Worm (Caenorhabditis elegans): ENCODE data around the gene F45D11.5.

The F45D11.5 gene

ce11 chrII:1049849-1050248 lies 48.3 kb downstream of the F45D11.5 start, which contains the start of gene fbxb-40:
Gene fbxb-40 (minus strand): TSS chrII:1049949.
- no peak for TF ChIP-seq lin-32 (GFP tag; optimal IDR thresholded peaks at IDR 0.05)
- TF ChIP-seq drap-1 (GFP tag; optimal IDR thresholded peaks at IDR 0.05), result no peak
- TF ChIP-seq unc-62 (GFP tag; optimal IDR thresholded peaks at IDR 0.05), result no peak
- no peak for TF ChIP-seq nhr-237 (tag; optimal IDR thresholded peaks at IDR 0.05)
- TF ChIP-seq sptf-1 (tag; optimal IDR thresholded peaks at IDR 0.05), result no peak
- TF ChIP-seq flh-1 (GFP tag; optimal IDR thresholded peaks at IDR 0.05), result no peak
- TF ChIP-seq tbx-8 (GFP tag; optimal IDR thresholded peaks at IDR 0.05), result no peak
- no peak for TF ChIP-seq lsy-2 (tag; optimal IDR thresholded peaks at IDR 0.05)
- TF ChIP-seq nhr-28 (tag; optimal IDR thresholded peaks at IDR 0.05), result no peak
- TF ChIP-seq ces-1 (GFP tag; optimal IDR thresholded peaks at IDR 0.05), result no peak
- no peak for TF ChIP-seq hlh-1 (tag; optimal IDR thresholded peaks at IDR 0.05)
- TF ChIP-seq ceh-43 (GFP tag; optimal IDR thresholded peaks at IDR 0.05), result no peak
- TF ChIP-seq ceh-39 (tag; optimal IDR thresholded peaks at IDR 0.05), result no peak
- no peak for TF ChIP-seq pha-4 (tag; optimal IDR thresholded peaks at IDR 0.05)
- no peak for TF ChIP-seq mep-1 (tag; optimal IDR thresholded peaks at IDR 0.05)
